Worm (Caenorhabditis elegans) whole organism, young adult: ENCODE results near the gene sri-21.

Experiments
- F10E7.11 ChIP-seq: sonication (generic microtip); optimal IDR thresholded peaks from 2 replicates; lab custom pipeline; 2017; ENCODE audit warnings: mild to moderate bottlenecking, missing genetic modification characterization, moderate library complexity, missing compliant biosample characterization
- T26A5.8 ChIP-seq: sonication (generic microtip); optimal IDR thresholded peaks from 2 replicates; lab custom pipeline; 2016; ENCODE audit warnings: missing genetic modification characterization, missing compliant biosample characterization
- ceh-40 ChIP-seq: fragments of 200-800 bp; sonication (Bioruptor generic); IDR thresholded peaks from 2 replicates; pipeline ENCODE4 v1.3.6; 2022; ENCODE audit warnings: missing genetic modification characterization, missing compliant biosample characterization
- nfya-2 ChIP-seq: fragments of 200-800 bp; sonication (Bioruptor generic); IDR thresholded peaks from 2 replicates; pipeline ENCODE4 v1.3.6; 2022; ENCODE audit warnings: missing genetic modification reagents, missing genetic modification characterization, missing compliant biosample characterization
- repo-1 ChIP-seq: sonication (generic microtip); optimal IDR thresholded peaks from 2 replicates; lab custom pipeline; 2017; ENCODE audit warnings: mild to moderate bottlenecking, missing genetic modification characterization, missing compliant biosample characterization
- tlf-1 ChIP-seq: fragments of 200-800 bp; sonication (Bioruptor generic); optimal IDR thresholded peaks from 2 replicates; lab custom pipeline; 2018; ENCODE audit warnings: mild to moderate bottlenecking, missing genetic modification characterization, missing compliant biosample characterization
- xnd-1 ChIP-seq: sonication (generic microtip); optimal IDR thresholded peaks from 2 replicates; lab custom pipeline; 2016; ENCODE audit warnings: missing genotype, missing genetic modification reagents, missing genetic modification characterization, missing compliant biosample characterization

DNA sequence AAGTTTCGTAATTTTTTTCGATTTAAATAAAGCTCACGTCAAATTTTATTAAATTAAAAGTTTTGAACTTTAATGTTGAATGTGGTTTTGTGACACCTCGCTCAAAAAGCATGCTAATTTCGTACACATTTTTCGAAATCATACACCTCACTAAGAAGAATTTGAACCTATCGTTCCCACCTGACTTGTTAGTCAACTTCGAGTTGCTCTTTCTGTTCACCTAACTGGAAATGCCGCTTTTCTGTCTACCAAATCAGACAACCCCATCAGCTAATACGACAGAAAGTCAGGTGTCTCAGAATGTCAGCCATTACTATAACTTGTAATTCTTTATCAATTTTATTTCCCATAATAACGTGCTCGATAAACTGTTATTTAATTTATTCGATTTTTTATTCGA lies 19.2 kb upstream of the sri-21 start, which contains the start of gene srbc-66:
- TF ChIP-seq F10E7.11 (tag; lab: Kevin White, UChicago) (no peak), T26A5.8 (tag; lab: Kevin White, UChicago) (no peak), xnd-1 (tag; lab: Kevin White, UChicago) (no peak), tlf-1 (GFP tag; lab: Kevin White, UChicago) (no peak), repo-1 (tag; lab: Kevin White, UChicago) (no peak), ceh-40 (GFP tag; lab: Robert Waterston, UW) (no peak), nfya-2 (GFP tag; lab: Robert Waterston, UW) (no peak)
